Fruit fly (Drosophila melanogaster): ENCODE measurements around the gene Akr1B.

Gene Akr1B

DNA sequence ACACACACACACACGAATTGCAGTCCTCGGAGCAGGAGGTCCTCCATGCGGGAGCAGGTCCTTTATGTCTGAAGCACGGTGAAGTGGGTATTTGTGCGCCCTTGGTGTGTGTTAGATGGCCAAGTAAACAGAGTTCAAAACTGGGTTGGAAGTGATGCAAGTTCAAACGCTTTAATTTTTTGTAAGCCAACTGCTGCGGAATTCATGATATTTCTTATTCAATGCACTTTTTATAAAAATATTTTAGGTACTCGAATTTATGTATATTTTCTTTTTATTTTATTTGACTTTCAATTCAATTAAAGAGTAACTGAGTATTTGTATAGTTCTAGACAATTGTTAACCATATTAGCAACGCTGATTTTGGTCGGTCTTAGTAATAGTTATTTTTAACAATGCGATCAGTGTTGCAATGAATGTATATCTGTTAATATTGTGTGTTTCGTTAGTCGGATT lies 24.2 kb downstream of the Akr1B start, which contains the start of the genes CG14137 and CG46394:
TSS of gene CG14137 (minus strand) at position 101 of the 456 bp plus-strand sequence.
TSS of gene CG46394 (plus strand) at position 406 of the 456 bp plus-strand sequence.
- TF ChIP-seq CG2889 (GFP tag; IDR thresholded peaks at IDR 0.05): 0 out of 3 replicates have a peak, but pooled peaks have one; percentile 3
- TF ChIP-seq gem (tag; optimal IDR thresholded peaks at IDR 0.05): no peak

DNA sequence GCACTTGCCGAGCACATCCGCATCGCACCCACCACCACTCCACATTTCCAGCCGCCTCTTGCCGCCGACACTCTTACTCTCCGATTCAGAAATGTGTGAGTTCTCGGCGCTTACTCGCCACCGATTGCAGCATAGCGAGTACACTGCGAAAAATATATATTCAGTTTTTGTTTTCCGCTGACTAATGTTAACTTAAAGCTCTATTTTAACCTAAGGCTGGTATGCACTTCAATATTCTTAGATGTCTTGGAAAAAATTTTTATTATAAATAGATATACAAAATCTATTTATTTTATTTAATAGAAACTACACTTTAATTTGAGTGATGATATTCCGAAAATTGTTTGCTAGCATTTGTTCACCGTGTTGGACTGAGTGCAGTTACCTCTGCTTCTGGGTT lies 24.9 kb downstream of the Akr1B start:
- TF ChIP-seq Dfd (GFP tag; optimal IDR thresholded peaks at IDR 0.05) (no peak), gro (GFP tag; optimal IDR thresholded peaks at IDR 0.05) (no peak), gsb-n (tag; optimal IDR thresholded peaks at IDR 0.05) (no peak)

DNA sequence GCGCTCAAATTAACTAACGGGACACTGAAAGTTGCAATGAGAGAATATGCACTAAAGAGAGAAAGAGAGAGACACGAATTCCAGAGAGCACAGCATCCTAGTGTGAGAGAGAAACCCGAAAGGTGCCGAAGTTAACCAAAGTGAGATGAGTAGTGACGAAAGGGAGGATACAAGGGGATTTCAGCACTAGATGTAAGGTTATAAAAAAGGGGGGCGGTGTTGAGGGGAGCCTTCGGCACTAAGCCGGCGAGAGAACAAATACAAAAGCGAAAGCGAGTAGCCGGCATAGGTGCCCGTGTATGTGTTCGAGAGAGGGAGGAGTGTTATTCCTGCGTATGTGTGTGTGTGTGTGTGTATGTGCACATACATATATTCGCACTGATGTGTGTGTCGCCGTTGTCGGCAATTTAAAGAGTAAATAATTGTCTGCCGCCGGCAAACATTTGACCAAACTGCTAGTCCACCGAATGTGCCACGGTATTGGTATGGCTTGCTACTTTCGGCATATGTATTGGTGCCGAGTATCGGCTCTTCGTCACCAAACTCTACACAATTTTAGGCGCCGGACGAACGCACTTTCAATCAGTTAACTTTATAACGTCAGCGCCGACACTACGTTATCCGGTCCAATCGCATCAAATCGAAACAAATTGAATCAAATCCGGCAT lies 27.5 kb downstream of the Akr1B start, which contains the start of gene CG7368:
TSS of gene CG7368 (plus strand) at position 618 of the 668 bp plus-strand sequence.
- TF ChIP-seq MBD-R2 (GFP tag; IDR thresholded peaks at IDR 0.05) (no peak), en (GFP tag; optimal IDR thresholded peaks at IDR 0.05) (no peak), Ets65A (GFP tag) (peak; percentile 43), Aef1 (GFP tag; IDR thresholded peaks at IDR 0.05) (no peak), cg (GFP tag; optimal IDR thresholded peaks at IDR 0.05) (peak; percentile 30), CG2202 (tag; optimal IDR thresholded peaks at IDR 0.05) (no peak), ssp (GFP tag; IDR thresholded peaks at IDR 0.05) (no peak), tna (GFP tag; IDR thresholded peaks at IDR 0.05; ENCODE audit: partially characterized antibody) (no peak), chinmo (GFP tag; IDR thresholded peaks at IDR 0.05; ENCODE audit: partially characterized antibody) (peak; percentile 58; the same call in 1 of the 4 replicates), Bteb2 (GFP tag; optimal IDR thresholded peaks at IDR 0.05) (no peak), Myb (GFP tag; optimal IDR thresholded peaks at IDR 0.05) (no peak), Deaf1 (tag; optimal IDR thresholded peaks at IDR 0.05) (peak; percentile 96), sens (GFP tag) (peak; percentile 24), fu2 (GFP tag; optimal IDR thresholded peaks at IDR 0.05) (no peak), dysf (GFP tag; IDR thresholded peaks at IDR 0.05) (no peak), CG18619 (GFP tag; optimal IDR thresholded peaks at IDR 0.05) (no peak), CG17328 (GFP tag; IDR thresholded peaks at IDR 0.05) (no peak), hb (GFP tag; IDR thresholded peaks at IDR 0.05; ENCODE audit: partially characterized antibody) (peak; percentile 34; the same call in 1 of the 3 replicates), pfk (GFP tag; optimal IDR thresholded peaks at IDR 0.05) (no peak), abd-A (tag; optimal IDR thresholded peaks at IDR 0.05) (peak; percentile 47), grn (GFP tag; optimal IDR thresholded peaks at IDR 0.05) (no peak), CG34422 (GFP tag; IDR thresholded peaks at IDR 0.05) (peak; percentile 41; the same call in 1 of the 3 replicates), emc (GFP tag; optimal IDR thresholded peaks at IDR 0.05) (no peak), Meics (GFP tag; optimal IDR thresholded peaks at IDR 0.05) (peak; percentile 79), Spps (tag; optimal IDR thresholded peaks at IDR 0.05) (no peak), Taf1 (GFP tag; IDR thresholded peaks at IDR 0.05) (no peak), stc (GFP tag; IDR thresholded peaks at IDR 0.05) (no peak), HmgZ (tag; optimal IDR thresholded peaks at IDR 0.05) (no peak), CG13775 (GFP tag; optimal IDR thresholded peaks at IDR 0.05) (no peak), trh (GFP tag; optimal IDR thresholded peaks at IDR 0.05) (no peak), CG9609 (GFP tag; optimal IDR thresholded peaks at IDR 0.05) (no peak), pum (GFP tag; optimal IDR thresholded peaks at IDR 0.05) (no peak), crol (GFP tag; IDR thresholded peaks at IDR 0.05) (peak; percentile 83), Lpt (GFP tag; optimal IDR thresholded peaks at IDR 0.05) (no peak), Trl (optimal IDR thresholded peaks at IDR 0.05) (peak; percentile 36 to 71), Trl (GFP tag; optimal IDR thresholded peaks at IDR 0.05) (no peak), CG17612 (GFP tag; IDR thresholded peaks at IDR 0.05) (no peak), CG3163 (GFP tag; optimal IDR thresholded peaks at IDR 0.05) (peak; percentile 19), lola (GFP tag; optimal IDR thresholded peaks at IDR 0.05) (no peak), NfI (GFP tag; optimal IDR thresholded peaks at IDR 0.05) (no peak)

All from whole organism, embryonic.